Worm (Caenorhabditis elegans): ENCODE results near the gene srh-178.

srh-178 gene

DNA sequence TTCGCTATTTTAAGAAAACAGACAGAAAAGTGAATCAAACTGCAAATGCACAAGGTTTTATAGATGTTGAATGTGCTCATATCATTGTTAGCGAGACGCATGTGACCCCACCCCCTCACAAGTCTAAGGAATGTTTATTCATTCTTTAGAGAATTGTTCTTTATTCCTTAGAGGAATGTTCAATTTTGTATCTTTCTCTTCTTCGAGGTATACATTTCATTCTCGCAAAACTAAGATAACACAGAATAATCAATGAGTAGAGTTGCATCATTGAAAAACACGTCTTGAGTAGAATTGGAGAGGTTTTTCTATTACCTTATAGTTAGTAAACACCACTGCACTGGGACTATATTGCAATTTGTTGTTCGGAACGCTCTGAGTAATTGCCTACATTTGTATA lies 45.2 kb downstream of the srh-178 start, which contains the start of gene ZK262.20:
TSS of gene ZK262.20 (minus strand) at position 101 of the 400 bp plus-strand sequence.
- TF ChIP-seq nhr-111 (GFP tag; optimal IDR thresholded peaks at IDR 0.05) = no peak
- TF ChIP-seq lir-3 (tag; optimal IDR thresholded peaks at IDR 0.05) = no peak
- TF ChIP-seq mes-2 (tag; optimal IDR thresholded peaks at IDR 0.05; ENCODE audit: poor library complexity, severe bottlenecking) = no peak
- TF ChIP-seq pha-4 (GFP tag; IDR thresholded peaks at IDR 0.05) = no peak
- no peak for TF ChIP-seq pha-4 (tag; optimal IDR thresholded peaks at IDR 0.05)
- TF ChIP-seq nhr-6 (tag; optimal IDR thresholded peaks at IDR 0.05) = no peak
- no peak for TF ChIP-seq dve-1 (tag; optimal IDR thresholded peaks at IDR 0.05; ENCODE audit: insufficient read depth)
- TF ChIP-seq nhr-237 (tag; optimal IDR thresholded peaks at IDR 0.05) = no peak
- TF ChIP-seq nhr-102 (tag; optimal IDR thresholded peaks at IDR 0.05) = no peak
- no peak for TF ChIP-seq ceh-20 (GFP tag; IDR thresholded peaks at IDR 0.05)
- TF ChIP-seq nhr-25 (tag; optimal IDR thresholded peaks at IDR 0.05; ENCODE audit: borderline replicate concordance, insufficient read depth) = no peak
- TF ChIP-seq nhr-28 (tag; optimal IDR thresholded peaks at IDR 0.05) = no peak
- TF ChIP-seq ZK337.2 (GFP tag; IDR thresholded peaks at IDR 0.05) = no peak
- no peak for TF ChIP-seq sdz-12 (GFP tag; optimal IDR thresholded peaks at IDR 0.05)
- TF ChIP-seq ceh-82 (tag; optimal IDR thresholded peaks at IDR 0.05) = no peak
- no peak for TF ChIP-seq F37D6.2 (tag; optimal IDR thresholded peaks at IDR 0.05)

DNA sequence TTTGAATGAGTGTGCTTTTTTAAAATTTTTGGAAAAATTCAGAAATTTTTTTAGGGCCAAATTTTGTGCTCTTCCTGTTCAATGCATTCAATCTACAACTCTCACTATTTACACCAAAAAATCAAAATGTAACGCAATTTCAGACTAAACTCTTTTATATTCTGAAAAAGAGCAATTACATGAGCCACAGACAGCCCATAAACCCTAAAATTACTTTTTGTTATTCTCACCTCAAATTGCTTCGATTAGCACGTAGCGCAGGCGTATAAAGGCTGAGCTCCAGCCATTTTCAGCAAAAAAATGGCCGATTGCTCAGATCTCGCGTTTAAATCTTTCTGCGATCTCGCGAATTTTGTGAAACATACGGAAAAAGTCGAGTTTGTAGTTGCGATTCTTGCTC lies 48.7 kb downstream of the srh-178 start, which contains the start of gene srw-82:
TSS of gene srw-82 (plus strand) at position 301 of the 400 bp plus-strand sequence.
- no peak for TF ChIP-seq lin-1 (GFP tag; IDR thresholded peaks at IDR 0.05)
- TF ChIP-seq aha-1 (tag) = peak; percentile 89
- no peak for TF ChIP-seq snpc-1.2 (GFP tag; IDR thresholded peaks at IDR 0.05)

DNA sequence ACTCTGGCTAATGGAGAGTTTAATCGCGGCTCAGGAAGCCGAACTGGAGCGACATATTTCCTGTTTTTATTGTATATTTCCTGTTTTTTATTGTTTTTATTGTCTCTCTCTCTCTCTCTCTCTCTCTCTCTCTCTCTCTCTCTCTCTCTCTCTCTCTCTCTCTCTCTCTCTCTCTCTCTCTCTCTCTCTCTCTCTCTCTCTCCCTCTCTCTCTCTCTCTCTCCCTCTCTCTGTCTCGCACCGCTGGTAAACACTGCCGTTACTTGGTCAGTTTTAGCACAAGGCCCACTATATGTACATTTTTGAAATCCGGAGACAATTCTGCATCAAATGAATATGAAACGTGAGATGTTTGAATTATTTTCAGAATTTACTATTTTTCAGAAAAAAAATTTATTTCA lies 49.3 kb downstream of the srh-178 start:
- TF ChIP-seq nhr-11 (tag; optimal IDR thresholded peaks at IDR 0.05) (no peak), set-16 (GFP tag; IDR thresholded peaks at IDR 0.05) (peak; percentile 88)
